Worm (Caenorhabditis elegans): ENCODE results near the gene rde-11.

Gene rde-11

DNA sequence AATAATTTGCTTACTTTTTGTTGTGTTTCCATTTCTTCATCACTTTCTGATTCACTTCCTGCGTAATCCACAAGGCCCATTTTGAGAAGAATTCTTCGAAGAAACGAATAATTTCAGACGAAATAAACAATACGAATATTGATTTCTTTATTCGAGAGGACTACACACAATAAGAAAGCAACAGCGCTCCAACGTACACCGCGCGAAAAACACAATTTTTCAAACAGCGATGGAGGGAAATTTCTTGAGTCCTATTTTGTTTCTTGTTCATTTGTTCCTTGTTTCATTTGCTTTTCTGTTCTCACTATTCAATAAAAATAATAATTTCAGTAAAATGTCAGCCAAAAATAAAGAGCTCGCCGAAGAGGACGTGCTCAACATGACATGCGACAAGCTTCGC, 11.3 kb upstream of the rde-11 start, which contains the start of the genes prcc-1 and C39E9.12:
TSS of gene prcc-1 (minus strand) at position 119 of the 400 bp plus-strand sequence.
TSS of gene C39E9.12 (plus strand) at position 331 of the 400 bp plus-strand sequence.
- no peak for TF ChIP-seq hlh-15 (tag; optimal IDR thresholded peaks at IDR 0.05)
- TF ChIP-seq ceh-34 (tag; optimal IDR thresholded peaks at IDR 0.05) = no peak
- peak; percentile 33 for TF ChIP-seq ceh-31 (tag; optimal IDR thresholded peaks at IDR 0.05)
- TF ChIP-seq unc-42 (tag; optimal IDR thresholded peaks at IDR 0.05) = peak; percentile 43
- peak; percentile 22 for TF ChIP-seq fax-1 (tag; optimal IDR thresholded peaks at IDR 0.05)
- TF ChIP-seq ceh-48 (tag; optimal IDR thresholded peaks at IDR 0.05) = peak; percentile 65
- peak; percentile 1 for TF ChIP-seq ceh-18 (tag; optimal IDR thresholded peaks at IDR 0.05)
- peak; percentile 61 for TF ChIP-seq nfya-1 (tag; optimal IDR thresholded peaks at IDR 0.05)

- TF ChIP-seq zip-5 (tag; optimal IDR thresholded peaks at IDR 0.05) = no peak
- TF ChIP-seq npax-4 (tag; optimal IDR thresholded peaks at IDR 0.05) = no peak
- TF ChIP-seq ceh-22 (tag; optimal IDR thresholded peaks at IDR 0.05) = no peak
These were observed 9.5 kb upstream of the rde-11 start, which contains the start of gene rfc-3 for ce11 chrIV:13095462-13095861. rfc-3 (plus strand) TSS chrIV:13095762.

ce11 chrIV:13096778-13097177, 8.2 kb upstream of the rde-11 start:
- TF ChIP-seq pqm-1 (tag; optimal IDR thresholded peaks at IDR 0.05) (no peak), pha-2 (tag; optimal IDR thresholded peaks at IDR 0.05) (no peak), elt-2 (tag; optimal IDR thresholded peaks at IDR 0.05) (no peak), elt-4 (tag; optimal IDR thresholded peaks at IDR 0.05) (no peak), ttx-3 (tag; optimal IDR thresholded peaks at IDR 0.05) (no peak), ceh-24 (tag; optimal IDR thresholded peaks at IDR 0.05) (no peak), madf-2 (tag; optimal IDR thresholded peaks at IDR 0.05) (no peak)

DNA sequence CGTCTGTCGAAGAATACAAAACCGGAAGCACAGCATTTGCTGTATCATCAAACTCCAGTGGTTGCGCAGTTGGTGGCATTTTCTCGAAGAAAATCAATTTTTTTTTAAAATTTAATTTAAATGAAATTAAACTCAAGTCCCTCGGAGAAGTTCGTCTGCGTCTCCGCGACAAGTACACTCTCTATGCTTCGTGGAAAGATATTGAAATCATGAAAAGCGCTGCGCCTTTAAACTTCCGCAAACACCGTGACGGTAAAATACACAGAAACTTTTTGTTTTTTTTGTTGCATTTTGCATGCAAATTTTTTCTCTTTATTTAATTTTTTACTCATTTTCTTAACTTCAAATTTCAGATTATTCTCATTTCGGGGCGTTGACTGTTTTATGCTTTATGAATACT, 6.3 kb upstream of the rde-11 start, which contains the start of the genes dli-1, tin-9.2 and exos-4.1:
TSS of gene dli-1 (minus strand) at position 141 of the 400 bp plus-strand sequence.
TSS of gene tin-9.2 (plus strand) at position 344 of the 400 bp plus-strand sequence.
TSS of gene exos-4.1 (plus strand) at position 348 of the 400 bp plus-strand sequence.
- no peak for TF ChIP-seq lin-11 (tag; optimal IDR thresholded peaks at IDR 0.05)
- TF ChIP-seq ahr-1 (tag; optimal IDR thresholded peaks at IDR 0.05) = no peak
- TF ChIP-seq che-1 (tag; optimal IDR thresholded peaks at IDR 0.05) = no peak
- TF ChIP-seq K02D7.2 (tag; optimal IDR thresholded peaks at IDR 0.05) = no peak
- no peak for TF ChIP-seq hlh-8 (tag; optimal IDR thresholded peaks at IDR 0.05)
- no peak for TF ChIP-seq elt-2 (tag; optimal IDR thresholded peaks at IDR 0.05)
- peak; percentile 9 for TF ChIP-seq ceh-34 (tag; optimal IDR thresholded peaks at IDR 0.05)
- peak; percentile 0 for TF ChIP-seq fax-1 (tag; optimal IDR thresholded peaks at IDR 0.05)
- no peak for TF ChIP-seq npax-4 (tag; optimal IDR thresholded peaks at IDR 0.05)
- TF ChIP-seq ref-2 (tag; optimal IDR thresholded peaks at IDR 0.05) = no peak
- no peak for TF ChIP-seq hlh-30 (tag; optimal IDR thresholded peaks at IDR 0.05; ENCODE audit: insufficient read depth)
- TF ChIP-seq C38D4.7 (GFP tag; optimal IDR thresholded peaks at IDR 0.05) = no peak
- no peak for TF ChIP-seq hlh-13 (GFP tag; optimal IDR thresholded peaks at IDR 0.05)
- no peak for TF ChIP-seq syd-9 (tag; optimal IDR thresholded peaks at IDR 0.05)
- TF ChIP-seq ama-1 (optimal IDR thresholded peaks at IDR 0.05) = no peak
- no peak for TF ChIP-seq ttx-3 (tag; optimal IDR thresholded peaks at IDR 0.05)
- no peak for TF ChIP-seq ceh-30 (tag; optimal IDR thresholded peaks at IDR 0.05)
- TF ChIP-seq lim-6 (tag; optimal IDR thresholded peaks at IDR 0.05) = no peak
- TF ChIP-seq ceh-31 (tag; optimal IDR thresholded peaks at IDR 0.05) = peak; percentile 21
- no peak for TF ChIP-seq hlh-15 (tag; optimal IDR thresholded peaks at IDR 0.05)
- TF ChIP-seq ceh-14 (tag; optimal IDR thresholded peaks at IDR 0.05) = peak; percentile 57
- TF ChIP-seq hlh-6 (tag; optimal IDR thresholded peaks at IDR 0.05) = no peak
- no peak for TF ChIP-seq fkh-6 (tag; optimal IDR thresholded peaks at IDR 0.05)
- no peak for TF ChIP-seq unc-3 (GFP tag; conservative IDR thresholded peaks at IDR 0.05)
- no peak for TF ChIP-seq unc-3 (tag; optimal IDR thresholded peaks at IDR 0.05)
- TF ChIP-seq unc-55 (GFP tag; optimal IDR thresholded peaks at IDR 0.05) = no peak
- no peak for TF ChIP-seq ztf-16 (tag; optimal IDR thresholded peaks at IDR 0.05)
- no peak for TF ChIP-seq dmd-4 (tag; optimal IDR thresholded peaks at IDR 0.05; ENCODE audit: borderline replicate concordance)
- no peak for TF ChIP-seq odd-2 (tag; optimal IDR thresholded peaks at IDR 0.05)
- TF ChIP-seq ceh-2 (tag; optimal IDR thresholded peaks at IDR 0.05) = no peak
- TF ChIP-seq sox-2 (GFP tag; IDR thresholded peaks at IDR 0.05) = no peak
- TF ChIP-seq Y22D7AL.16 (tag; optimal IDR thresholded peaks at IDR 0.05) = no peak
- TF ChIP-seq zip-5 (tag; optimal IDR thresholded peaks at IDR 0.05) = no peak
- no peak for TF ChIP-seq pqm-1 (tag; optimal IDR thresholded peaks at IDR 0.05)
- no peak for TF ChIP-seq sdc-2 (tag; optimal IDR thresholded peaks at IDR 0.05)
- TF ChIP-seq pag-3 (tag; optimal IDR thresholded peaks at IDR 0.05; ENCODE audit: borderline replicate concordance) = no peak
- no peak for TF ChIP-seq dve-1 (tag; optimal IDR thresholded peaks at IDR 0.05)
- TF ChIP-seq unc-42 (tag; optimal IDR thresholded peaks at IDR 0.05) = peak; percentile 95
- TF ChIP-seq madf-2 (tag; optimal IDR thresholded peaks at IDR 0.05) = no peak
- no peak for TF ChIP-seq ceh-48 (tag; optimal IDR thresholded peaks at IDR 0.05)

Measured in whole organism, late embryonic.